Worm (Caenorhabditis elegans) whole organism, young adult: ENCODE measurements around the gene clec-147.

Source experiments
- B0261.1 ChIP-seq: sonication (generic microtip); optimal IDR thresholded peaks from 2 replicates; lab custom pipeline; 2016; ENCODE audit warnings: mild to moderate bottlenecking, missing genetic modification characterization, moderate library complexity, missing compliant biosample characterization
- hmg-20 ChIP-seq: fragments of 200-800 bp; sonication (Bioruptor generic); IDR thresholded peaks from 2 replicates; pipeline ENCODE4 v1.3.6; 2022; ENCODE audit warnings: missing genetic modification reagents, missing genetic modification characterization, missing compliant biosample characterization
- nhr-90 ChIP-seq: sonication (generic microtip); optimal IDR thresholded peaks from 2 replicates; lab custom pipeline; 2016; ENCODE audit warnings: missing genotype, mild to moderate bottlenecking, missing genetic modification characterization, missing compliant biosample characterization
- somi-1 ChIP-seq: fragments of 200-800 bp; sonication (Bioruptor generic); optimal IDR thresholded peaks from 2 replicates; lab custom pipeline; 2018; ENCODE audit warnings: mild to moderate bottlenecking, missing genetic modification characterization, missing compliant biosample characterization
- unc-62 ChIP-seq: fragments of 150-350 bp; optimal IDR thresholded peaks from 2 replicates; lab custom pipeline; 2014; ENCODE audit warnings: missing biosample characterization, missing genetic modification reagents, missing genetic modification characterization
- ztf-26 ChIP-seq: sonication (generic microtip); optimal IDR thresholded peaks from 2 replicates; lab custom pipeline; 2017; ENCODE audit warnings: missing genetic modification characterization, missing compliant biosample characterization
- ztf-28 ChIP-seq: fragments of 200-800 bp; sonication (Bioruptor generic); IDR thresholded peaks from 2 replicates; pipeline ENCODE4 v1.3.6; 2022; ENCODE audit warnings: missing genetic modification reagents, missing genetic modification characterization, missing compliant biosample characterization

- TF ChIP-seq ztf-28 (GFP tag; lab: Robert Waterston, UW), result no peak
- TF ChIP-seq ztf-26 (tag; lab: Kevin White, UChicago), result no peak
- no peak for TF ChIP-seq unc-62 (GFP tag; lab: Kevin White, UChicago)
- no peak for TF ChIP-seq somi-1 (GFP tag; lab: Kevin White, UChicago)
- TF ChIP-seq nhr-90 (tag; lab: Kevin White, UChicago), result no peak
- TF ChIP-seq hmg-20 (GFP tag; lab: Robert Waterston, UW), result no peak
- no peak for TF ChIP-seq B0261.1 (tag; lab: Kevin White, UChicago)
These were observed 13.9 kb downstream of the clec-147 start, which contains the start of gene pot-2 for ce11 chrII:14523645-14524223.
